Worm (Caenorhabditis elegans) whole organism, L4/young adult: ENCODE measurements around the gene T22F3.10.
A peak's percentile ranks its signal among the peaks of the same experiment; 100 is the strongest.
"Not testable (repeated sequence)": the region's sequence is repeated elsewhere in the genome, so short reads cannot be mapped to it uniquely, and the experiment has no call there.

Experiments used
- W03F9.2 ChIP-seq: fragments of 150-350 bp; optimal IDR thresholded peaks from 2 replicates; lab custom pipeline; 2014; ENCODE audit warnings: missing biosample characterization, missing genetic modification characterization
- dao-5 ChIP-seq: sonication (generic microtip); optimal IDR thresholded peaks from 2 replicates; lab custom pipeline; 2016; ENCODE audit warnings: missing genotype, missing genetic modification characterization, moderate library complexity, missing compliant biosample characterization
- him-1 ChIP-seq: sonication (generic microtip); optimal IDR thresholded peaks from 2 replicates; lab custom pipeline; 2016; ENCODE audit warnings: missing genotype, missing genetic modification reagents, missing genetic modification characterization, missing compliant biosample characterization

The T22F3.10 gene

DNA sequence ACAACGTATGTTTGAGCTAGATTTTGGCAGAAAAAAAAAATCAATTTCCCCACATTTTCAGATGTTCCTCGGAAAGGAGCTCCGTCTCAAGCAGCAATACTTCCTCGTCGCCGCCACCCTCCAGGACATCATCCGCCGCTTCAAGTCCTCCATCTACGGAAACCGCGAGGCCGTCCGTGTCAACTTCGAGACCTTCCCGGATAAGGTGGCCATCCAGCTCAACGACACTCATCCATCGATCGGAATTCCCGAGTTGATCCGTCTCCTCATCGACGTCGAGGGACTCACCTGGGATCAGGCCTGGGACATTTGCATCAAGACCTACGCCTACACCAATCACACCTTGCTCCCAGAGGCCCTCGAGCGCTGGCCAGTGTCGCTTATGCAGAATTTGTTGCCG is 28.9 kb downstream of the T22F3.10 start:
- TF ChIP-seq dao-5 (tag; lab: Kevin White, UChicago) (no peak), him-1 (tag; lab: Kevin White, UChicago) (no peak), W03F9.2 (tag; lab: Kevin White, UChicago) (no peak)

DNA sequence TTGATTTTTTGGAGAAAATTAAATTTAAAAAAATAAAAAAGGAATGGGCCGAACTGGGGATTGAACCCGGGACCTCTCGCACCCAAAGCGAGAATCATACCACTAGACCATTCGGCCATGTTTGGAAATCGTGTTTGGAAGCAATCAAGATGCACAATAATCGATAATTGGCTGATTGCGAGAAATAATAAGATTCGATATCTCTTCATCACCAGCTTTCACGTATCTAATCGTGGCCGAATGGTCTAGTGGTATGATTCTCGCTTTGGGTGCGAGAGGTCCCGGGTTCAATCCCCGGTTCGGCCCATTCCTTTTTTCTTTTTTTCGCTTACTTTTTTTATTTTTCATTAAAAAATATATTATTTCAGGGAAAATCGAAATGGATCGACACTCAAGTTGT is 29.5 kb downstream of the T22F3.10 start:
- peak; percentile 32 for TF ChIP-seq W03F9.2 (tag; lab: Kevin White, UChicago)
- TF ChIP-seq him-1 (tag; lab: Kevin White, UChicago), result no peak
- no peak for TF ChIP-seq dao-5 (tag; lab: Kevin White, UChicago)

DNA sequence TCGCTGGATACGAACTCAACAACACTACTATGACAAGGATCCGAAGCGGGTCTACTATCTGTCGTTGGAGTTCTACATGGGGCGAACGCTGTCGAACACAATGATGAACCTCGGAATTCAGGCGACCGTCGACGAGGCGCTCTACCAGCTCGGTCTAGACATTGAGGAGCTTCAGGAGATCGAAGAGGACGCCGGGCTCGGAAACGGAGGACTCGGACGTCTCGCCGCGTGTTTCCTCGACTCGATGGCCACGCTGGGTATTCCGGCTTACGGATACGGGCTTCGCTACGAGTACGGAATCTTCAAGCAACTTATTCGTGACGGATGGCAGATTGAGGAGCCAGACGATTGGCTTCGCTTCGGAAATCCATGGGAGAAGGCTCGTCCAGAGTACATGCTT is 29.9 kb downstream of the T22F3.10 start:
- TF ChIP-seq W03F9.2 (tag; lab: Kevin White, UChicago), result no peak
- no peak for TF ChIP-seq him-1 (tag; lab: Kevin White, UChicago)
- no peak for TF ChIP-seq dao-5 (tag; lab: Kevin White, UChicago)

DNA sequence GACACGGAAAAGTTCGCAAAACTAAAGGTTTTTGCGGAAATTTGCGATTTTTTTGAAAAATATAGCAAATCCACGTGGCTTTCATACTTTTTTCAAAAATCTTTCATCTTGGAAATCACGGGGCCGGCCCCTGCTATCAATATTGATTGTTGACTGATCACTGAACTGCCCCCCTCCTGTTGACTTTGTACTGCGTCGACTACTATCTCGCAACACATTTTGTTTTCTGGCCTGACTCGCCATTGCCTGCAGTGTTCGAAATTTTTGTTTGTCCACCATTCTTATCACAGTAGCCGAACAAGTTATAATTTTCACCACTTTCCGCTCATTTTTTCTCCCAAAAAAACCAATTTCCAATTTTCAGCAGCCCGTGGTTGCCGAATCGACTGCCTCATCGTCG is 30.5 kb downstream of the T22F3.10 start:
- TF ChIP-seq W03F9.2 (tag; lab: Kevin White, UChicago) (no peak), dao-5 (tag; lab: Kevin White, UChicago) (no peak), him-1 (tag; lab: Kevin White, UChicago) (no peak)

DNA sequence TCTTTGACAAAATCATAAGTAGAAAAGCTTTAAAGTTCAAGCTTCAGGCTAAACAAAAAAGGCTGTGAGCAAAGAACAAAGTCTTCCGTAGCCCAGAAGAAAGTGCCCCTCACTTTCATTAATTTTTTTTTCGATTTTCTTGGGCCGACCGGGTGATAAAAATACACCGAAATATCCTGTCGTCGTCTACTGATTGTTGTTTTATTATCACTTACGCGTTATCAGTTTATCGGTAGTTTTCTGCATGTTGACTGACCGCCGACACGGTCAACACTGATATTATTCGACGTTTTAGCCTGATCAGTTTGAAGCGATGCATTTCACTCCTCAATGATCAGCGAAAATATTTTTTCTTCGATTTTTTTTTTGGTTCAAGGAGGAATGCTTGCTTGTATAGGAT is 31.2 kb downstream of the T22F3.10 start:
- TF ChIP-seq W03F9.2 (tag; lab: Kevin White, UChicago) (no peak), dao-5 (tag; lab: Kevin White, UChicago) (no peak), him-1 (tag; lab: Kevin White, UChicago) (no peak)

DNA sequence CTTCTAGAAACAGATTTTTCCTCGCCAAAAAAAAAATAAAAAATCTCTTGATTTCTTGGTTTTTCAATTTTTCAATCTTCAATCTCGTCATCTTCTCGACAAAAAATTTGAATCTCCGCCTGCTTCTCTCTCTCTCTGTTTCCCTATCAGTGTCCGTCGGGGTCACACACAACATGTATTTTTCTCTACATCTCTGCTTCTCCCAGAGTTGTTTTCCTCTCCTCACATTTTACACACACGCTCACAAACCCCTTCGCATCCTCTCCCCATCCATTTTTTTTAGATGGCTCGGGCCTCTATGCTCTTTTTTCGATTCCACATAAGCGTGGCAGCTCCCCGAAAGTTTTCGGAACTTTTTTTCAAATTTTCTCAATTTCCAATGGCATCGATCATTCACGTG is 31.8 kb downstream of the T22F3.10 start:
- TF ChIP-seq him-1 (tag; lab: Kevin White, UChicago), result no peak
- TF ChIP-seq dao-5 (tag; lab: Kevin White, UChicago), result no peak
- peak; percentile 42 for TF ChIP-seq W03F9.2 (tag; lab: Kevin White, UChicago)

DNA sequence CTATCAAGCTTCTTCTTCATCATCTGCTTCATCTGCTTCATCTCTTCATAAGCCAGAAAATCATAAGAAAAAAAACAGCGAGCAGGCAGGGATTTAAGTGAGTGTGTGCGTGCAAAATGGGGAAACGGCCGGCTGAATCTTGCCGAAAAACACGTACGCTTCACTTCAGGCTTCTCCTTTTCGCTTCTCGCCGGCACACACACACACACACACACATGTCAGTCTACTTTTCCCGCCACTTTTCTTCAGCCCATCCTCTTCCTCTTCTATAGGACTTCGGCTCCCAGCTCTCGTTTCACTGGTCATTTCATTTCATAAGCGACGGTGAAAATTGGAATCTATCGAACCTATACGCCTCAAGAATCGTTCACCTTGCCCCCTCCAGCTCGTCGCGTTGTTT is 32.3 kb downstream of the T22F3.10 start:
- TF ChIP-seq dao-5 (tag; lab: Kevin White, UChicago) (no peak), W03F9.2 (tag; lab: Kevin White, UChicago) (no peak), him-1 (tag; lab: Kevin White, UChicago) (no peak)

DNA sequence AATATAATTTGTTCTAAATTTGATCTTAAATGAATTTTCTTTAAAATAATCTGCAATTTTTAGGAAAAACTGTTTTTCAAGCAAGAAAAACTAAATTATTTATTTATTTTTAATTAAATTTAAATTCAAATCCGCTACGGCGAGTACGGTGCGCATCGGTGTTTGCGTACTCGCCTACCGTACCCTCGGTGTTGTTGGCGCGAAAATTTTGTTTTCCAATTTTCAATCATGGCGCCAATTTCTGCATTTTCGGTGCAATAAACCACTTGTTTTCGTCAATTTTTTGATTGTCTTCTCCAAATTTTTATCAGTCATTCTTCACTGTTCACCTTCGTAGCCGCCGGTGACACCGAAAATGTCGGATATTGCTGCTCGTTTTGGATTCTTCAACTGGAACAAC is 32.7 kb downstream of the T22F3.10 start, which contains the start of gene pygl-1:
TSS of gene pygl-1 (plus strand) at position 211 of the 400 bp plus-strand sequence.
- TF ChIP-seq him-1 (tag; lab: Kevin White, UChicago) (no peak), dao-5 (tag; lab: Kevin White, UChicago) (no peak), W03F9.2 (tag; lab: Kevin White, UChicago) (peak; percentile 2)

DNA sequence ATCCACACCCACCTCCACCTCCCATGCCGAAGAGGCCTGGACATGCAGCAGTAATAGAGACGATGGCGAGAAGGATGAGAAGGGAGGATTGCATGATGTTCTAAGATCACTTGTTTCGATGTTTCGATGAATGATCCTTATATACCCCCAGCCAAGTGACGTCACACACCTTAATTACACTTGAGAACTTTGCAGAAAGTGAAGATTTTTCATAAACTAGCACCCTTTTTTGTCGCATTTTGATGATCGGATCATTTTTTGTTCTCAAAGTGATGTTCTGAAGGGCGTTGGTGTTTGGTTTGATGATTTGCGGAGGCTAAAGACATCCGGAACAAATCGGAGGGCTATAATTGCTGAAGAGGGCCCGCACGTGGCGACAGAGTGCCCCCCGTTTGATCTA is 35.8 kb downstream of the T22F3.10 start, which contains the start of gene grl-27:
TSS of gene grl-27 (minus strand) at position 101 of the 400 bp plus-strand sequence.
- TF ChIP-seq him-1 (tag; lab: Kevin White, UChicago) (no peak), dao-5 (tag; lab: Kevin White, UChicago) (no peak), W03F9.2 (tag; lab: Kevin White, UChicago) (no peak)

DNA sequence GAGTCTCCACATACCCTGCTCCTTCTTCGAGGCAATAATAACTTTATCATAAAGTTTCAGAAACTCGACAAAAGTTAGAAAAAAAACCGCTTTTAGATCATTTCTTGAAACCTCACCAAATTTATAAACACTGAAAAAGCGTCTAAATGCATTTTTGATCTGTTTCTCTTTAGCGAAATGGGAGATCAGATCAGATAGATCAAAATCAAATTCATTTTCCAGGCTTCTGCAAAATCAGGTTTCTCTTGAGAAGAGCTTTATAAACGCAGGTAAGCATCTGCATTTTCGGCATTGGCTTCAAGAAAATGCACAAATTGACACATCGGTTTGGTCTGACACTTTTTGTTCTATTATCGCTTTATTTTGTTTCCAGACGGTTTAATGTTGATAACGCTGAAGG is 39.1 kb downstream of the T22F3.10 start, which contains the start of gene F40C5.1:
TSS of gene F40C5.1 (plus strand) at position 301 of the 400 bp plus-strand sequence.
- TF ChIP-seq W03F9.2, him-1, dao-5 (tag; lab: Kevin White, UChicago): not testable (repeated sequence)

DNA sequence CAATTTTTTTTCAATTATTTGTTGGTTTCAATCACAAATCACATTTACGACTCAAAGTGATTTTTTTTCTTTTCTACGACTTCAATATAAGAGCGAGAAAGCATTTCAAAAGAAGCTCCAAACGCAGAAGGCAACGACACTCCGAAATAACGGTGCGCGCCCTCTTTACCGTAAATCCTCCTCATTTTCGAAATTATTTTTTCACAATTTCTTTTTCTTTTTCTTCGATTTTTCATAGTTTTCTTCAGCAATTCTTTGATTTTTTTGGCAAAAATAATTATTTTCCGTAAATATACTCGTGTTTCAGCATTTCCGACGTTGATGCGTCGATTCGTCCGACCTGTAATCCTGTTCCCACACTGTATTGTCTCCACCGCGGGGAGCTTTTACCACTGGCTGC is 40.9 kb downstream of the T22F3.10 start, which contains the start of gene F40C5.2:
TSS of gene F40C5.2 (plus strand) at position 301 of the 400 bp plus-strand sequence.
- TF ChIP-seq W03F9.2, dao-5, him-1 (tag; lab: Kevin White, UChicago): not testable (repeated sequence)

DNA sequence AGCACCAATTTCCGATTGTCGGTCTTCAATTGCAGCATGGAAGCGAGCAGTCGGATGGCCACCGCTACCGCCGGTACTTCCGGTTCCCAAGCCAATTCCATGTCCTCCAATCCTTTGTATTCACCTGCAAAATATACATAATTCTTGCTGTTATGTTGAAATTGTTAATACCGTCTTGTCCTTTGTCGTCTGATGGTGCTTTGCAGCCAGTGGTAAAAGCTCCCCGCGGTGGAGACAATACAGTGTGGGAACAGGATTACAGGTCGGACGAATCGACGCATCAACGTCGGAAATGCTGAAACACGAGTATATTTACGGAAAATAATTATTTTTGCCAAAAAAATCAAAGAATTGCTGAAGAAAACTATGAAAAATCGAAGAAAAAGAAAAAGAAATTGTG is 47.2 kb downstream of the T22F3.10 start, which contains the start of gene T24A6.17:
TSS of gene T24A6.17 (minus strand) at position 101 of the 400 bp plus-strand sequence.
- TF ChIP-seq dao-5, W03F9.2, him-1 (tag; lab: Kevin White, UChicago): not testable (repeated sequence)

DNA sequence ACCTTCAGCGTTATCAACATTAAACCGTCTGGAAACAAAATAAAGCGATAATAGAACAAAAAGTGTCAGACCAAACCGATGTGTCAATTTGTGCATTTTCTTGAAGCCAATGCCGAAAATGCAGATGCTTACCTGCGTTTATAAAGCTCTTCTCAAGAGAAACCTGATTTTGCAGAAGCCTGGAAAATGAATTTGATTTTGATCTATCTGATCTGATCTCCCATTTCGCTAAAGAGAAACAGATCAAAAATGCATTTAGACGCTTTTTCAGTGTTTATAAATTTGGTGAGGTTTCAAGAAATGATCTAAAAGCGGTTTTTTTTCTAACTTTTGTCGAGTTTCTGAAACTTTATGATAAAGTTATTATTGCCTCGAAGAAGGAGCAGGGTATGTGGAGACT is 48.7 kb downstream of the T22F3.10 start, which contains the start of gene T24A6.16:
TSS of gene T24A6.16 (minus strand) at position 101 of the 400 bp plus-strand sequence.
- not testable (repeated sequence) for TF ChIP-seq dao-5, him-1, W03F9.2 (tag; lab: Kevin White, UChicago)

DNA sequence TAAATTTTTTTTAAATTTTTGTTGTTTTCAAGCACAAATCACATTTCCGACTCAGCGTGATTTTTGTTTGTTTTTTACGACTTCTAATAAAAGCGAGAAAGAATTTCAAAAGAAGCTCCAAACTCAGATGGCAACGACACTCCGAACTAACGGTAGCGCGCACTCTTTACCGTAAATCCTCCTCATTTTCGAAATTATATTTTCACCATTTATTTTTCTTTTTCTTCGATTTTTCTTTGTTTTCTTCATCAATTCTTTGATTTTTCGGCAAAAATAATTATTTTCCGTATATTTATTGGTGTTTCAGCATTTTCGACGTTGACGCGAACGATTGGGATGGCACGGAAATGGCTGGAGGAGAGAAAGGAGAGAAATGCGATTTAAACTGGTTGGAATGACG is 52.8 kb downstream of the T22F3.10 start, which contains the start of gene T24A6.1:
TSS of gene T24A6.1 (plus strand) at position 301 of the 400 bp plus-strand sequence.
- TF ChIP-seq dao-5, him-1, W03F9.2 (tag; lab: Kevin White, UChicago): not testable (repeated sequence)
